Worm (Caenorhabditis elegans) whole organism, L4/young adult: ENCODE data around the gene srp-8.

Experiments
- W03F9.2 ChIP-seq: fragments of 150-350 bp; optimal IDR thresholded peaks from 2 replicates; lab custom pipeline; 2014; ENCODE audit warnings: missing biosample characterization, missing genetic modification characterization
- dao-5 ChIP-seq: sonication (generic microtip); optimal IDR thresholded peaks from 2 replicates; lab custom pipeline; 2016; ENCODE audit warnings: missing genotype, missing genetic modification characterization, moderate library complexity, missing compliant biosample characterization
- him-1 ChIP-seq: sonication (generic microtip); optimal IDR thresholded peaks from 2 replicates; lab custom pipeline; 2016; ENCODE audit warnings: missing genotype, missing genetic modification reagents, missing genetic modification characterization, missing compliant biosample characterization

ce11 chrV:8203085-8203643 lies 19.7 kb downstream of the srp-8 start, which contains the start of gene cest-17:
- TF ChIP-seq him-1 (no peak), dao-5 (no peak), W03F9.2 (tag; lab: Kevin White, UChicago) (no peak)
